Worm (Caenorhabditis elegans) whole organism, L3 larva: ENCODE results near the gene CD4.1.

Experiments used
- ama-1 ChIP-seq: fragments of 150-350 bp; optimal IDR thresholded peaks from 2 replicates; lab custom pipeline; 2018
- eor-1 ChIP-seq, 2 experiments: fragments of 150-350 bp; optimal IDR thresholded peaks; 2 replicates each; lab custom pipeline; 2014 to 2018; ENCODE audit warnings: missing biosample characterization in 2 of 2, missing genetic modification characterization in 2 of 2
- mml-1 ChIP-seq: fragments of 150-350 bp; sonication (generic microtip); optimal IDR thresholded peaks from 3 replicates; lab custom pipeline; 2014; ENCODE audit warnings: missing biosample characterization, missing genetic modification characterization
- nhr-23 ChIP-seq: fragments of 150-350 bp; optimal IDR thresholded peaks from 2 replicates; lab custom pipeline; 2014; ENCODE audit warnings: missing biosample characterization, missing genetic modification reagents, missing genetic modification characterization
- nhr-28 ChIP-seq: fragments of 150-350 bp; optimal IDR thresholded peaks from 2 replicates; lab custom pipeline; 2014; ENCODE audit warnings: missing biosample characterization, missing genetic modification characterization
- nhr-77 ChIP-seq: fragments of 150-350 bp; optimal IDR thresholded peaks from 2 replicates; lab custom pipeline; 2014; ENCODE audit warnings: missing biosample characterization, missing genetic modification characterization
- pqm-1 ChIP-seq: fragments of 150-350 bp; optimal IDR thresholded peaks from 2 replicates; lab custom pipeline; 2017; ENCODE audit warnings: missing biosample characterization, missing genetic modification characterization, inconsistent platforms
- skn-1 ChIP-seq: fragments of 150-350 bp; optimal IDR thresholded peaks from 2 replicates; lab custom pipeline; 2014; ENCODE audit warnings: missing biosample characterization, missing genetic modification characterization
- zag-1 ChIP-seq: fragments of 150-350 bp; optimal IDR thresholded peaks from 2 replicates; lab custom pipeline; 2014; ENCODE audit warnings: missing biosample characterization, missing genetic modification characterization
- ztf-11 ChIP-seq: fragments of 150-350 bp; optimal IDR thresholded peaks from 2 replicates; lab custom pipeline; 2014; ENCODE audit warnings: missing biosample characterization, missing genetic modification characterization

ce11 chrV:5570433-5570832 lies 35.9 kb upstream of the CD4.1 start, which contains the start of gene glb-6:
- TF ChIP-seq nhr-28 (tag; lab: Kevin White, UChicago): no peak
- TF ChIP-seq skn-1 (tag; lab: Kevin White, UChicago): no peak
- no peak for TF ChIP-seq zag-1
- TF ChIP-seq nhr-77 (tag; lab: Kevin White, UChicago): no peak
- no peak for TF ChIP-seq pqm-1 (tag; lab: Kevin White, UChicago)
- TF ChIP-seq ama-1 (lab: Kevin White, UChicago): no peak
- TF ChIP-seq eor-1 (tag; optimal IDR thresholded peaks at IDR 0.05; lab: Kevin White, UChicago): no peak
- no peak for TF ChIP-seq mml-1
- TF ChIP-seq ztf-11 (tag; lab: Kevin White, UChicago): no peak
- no peak for TF ChIP-seq nhr-23 (tag; lab: Kevin White, UChicago)
